Fruit fly (Drosophila melanogaster): Measurements from ENCODE around the gene Cdk7.

DNA sequence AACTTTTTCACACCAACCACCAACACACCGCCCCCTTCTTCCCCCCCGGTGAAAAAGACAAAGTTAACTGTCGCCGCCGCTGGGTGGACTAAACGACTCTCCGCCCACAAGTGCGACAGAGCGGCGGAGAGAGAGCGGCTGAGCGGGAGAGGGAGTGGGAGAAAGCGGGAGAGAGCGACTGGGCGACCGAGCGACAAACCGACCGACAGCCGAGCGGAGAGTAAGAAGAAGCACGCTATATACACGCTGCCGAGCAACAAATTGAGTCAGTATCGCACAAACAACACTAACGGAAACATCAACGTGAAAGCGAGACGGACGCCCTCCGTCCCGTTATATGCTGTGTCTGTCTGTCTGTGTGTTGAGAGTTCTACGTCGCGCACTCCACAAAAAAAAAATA is 31.2 kb upstream of the Cdk7 start, which contains the start of gene SK:
- TF ChIP-seq toe (GFP tag; optimal IDR thresholded peaks at IDR 0.05) (no peak), pad (GFP tag; optimal IDR thresholded peaks at IDR 0.05) (no peak), CG7045 (GFP tag; optimal IDR thresholded peaks at IDR 0.05) (no peak), cic (GFP tag; optimal IDR thresholded peaks at IDR 0.05) (no peak), CG12768 (GFP tag; optimal IDR thresholded peaks at IDR 0.05) (no peak), cnc (optimal IDR thresholded peaks at IDR 0.05) (no peak)
